Worm (Caenorhabditis elegans): ENCODE measurements around the gene F31E3.2.

ce11 chrIII:6945747-6946146 lies 28.0 kb upstream of the F31E3.2 start, which contains the start of gene abu-13:
- TF ChIP-seq mbf-1 (tag; optimal IDR thresholded peaks at IDR 0.05) (no peak), fos-1 (tag; optimal IDR thresholded peaks at IDR 0.05) (no peak), Y55F3AM.14 (GFP tag; optimal IDR thresholded peaks at IDR 0.05) (no peak), nhr-237 (tag; optimal IDR thresholded peaks at IDR 0.05) (no peak), snpc-4 (tag; optimal IDR thresholded peaks at IDR 0.05) (no peak), mdl-1 (tag; optimal IDR thresholded peaks at IDR 0.05) (no peak), aly-2 (tag; optimal IDR thresholded peaks at IDR 0.05) (no peak), ama-1 (optimal IDR thresholded peaks at IDR 0.05) (no peak), lin-39 (tag; optimal IDR thresholded peaks at IDR 0.05) (no peak), zag-1 (tag; optimal IDR thresholded peaks at IDR 0.05) (no peak), unc-39 (tag; optimal IDR thresholded peaks at IDR 0.05) (no peak)

Measured in whole organism, L2 larva.